Worm (Caenorhabditis elegans) whole organism, L2 larva: ENCODE results near the gene F07E5.7.
"Not testable (repeated sequence)": the region's sequence is repeated elsewhere in the genome, so short reads cannot be mapped to it uniquely, and the experiment has no call there.

Experiments used
- F13H6.1 ChIP-seq: sonication (generic microtip); optimal IDR thresholded peaks from 2 replicates; lab custom pipeline; 2016; ENCODE audit warnings: missing genetic modification characterization, missing compliant biosample characterization
- R02D3.7 ChIP-seq: fragments of 150-350 bp; optimal IDR thresholded peaks from 2 replicates; lab custom pipeline; 2014; ENCODE audit warnings: missing biosample characterization, missing genetic modification characterization
- ama-1 ChIP-seq: fragments of 150-350 bp; optimal IDR thresholded peaks from 2 replicates; lab custom pipeline; 2018; ENCODE audit warnings: inconsistent platforms
- blmp-1 ChIP-seq: sonication (generic microtip); optimal IDR thresholded peaks from 2 replicates; lab custom pipeline; 2017; ENCODE audit warnings: missing genetic modification characterization, mild to moderate bottlenecking, missing compliant biosample characterization, antibody characterized with exemption, moderate library complexity; ENCODE audit not compliant: insufficient read depth
- crh-2 ChIP-seq: sonication (generic microtip); optimal IDR thresholded peaks from 2 replicates; lab custom pipeline; 2017; ENCODE audit warnings: missing biosample characterization, missing genetic modification characterization
- dmd-4 ChIP-seq: sonication (generic microtip); optimal IDR thresholded peaks from 2 replicates; lab custom pipeline; 2017; ENCODE audit warnings: missing biosample characterization, missing genetic modification characterization
- fos-1 ChIP-seq: fragments of 150-350 bp; optimal IDR thresholded peaks from 2 replicates; lab custom pipeline; 2014; ENCODE audit warnings: missing biosample characterization, missing genetic modification characterization
- gmeb-1 ChIP-seq: fragments of 150-350 bp; optimal IDR thresholded peaks from 2 replicates; lab custom pipeline; 2014; ENCODE audit warnings: missing biosample characterization, missing genetic modification characterization
- lin-11 ChIP-seq: fragments of 150-350 bp; sonication (generic microtip); optimal IDR thresholded peaks from 2 replicates; lab custom pipeline; 2014; ENCODE audit warnings: missing biosample characterization, missing genetic modification characterization, inconsistent platforms, mixed read lengths
- lin-13 ChIP-seq: fragments of 150-350 bp; optimal IDR thresholded peaks from 2 replicates; lab custom pipeline; 2014; ENCODE audit warnings: missing biosample characterization, missing genetic modification reagents, missing genetic modification characterization
- lsy-2 ChIP-seq, 2 experiments: fragments of 150-350 bp in 1 of 2; sonication (generic microtip) in 1 of 2; optimal IDR thresholded peaks; 2 replicates each; lab custom pipeline; 2014 to 2017; ENCODE audit warnings: missing biosample characterization in 2 of 2, missing genetic modification characterization in 2 of 2
- mab-5 ChIP-seq: fragments of 150-350 bp; optimal IDR thresholded peaks from 2 replicates; lab custom pipeline; 2014; ENCODE audit warnings: missing biosample characterization, missing genetic modification characterization
- mdl-1 ChIP-seq, 2 experiments: fragments of 150-350 bp in 1 of 2; sonication (generic microtip) in 1 of 2; optimal IDR thresholded peaks; 2 replicates each; lab custom pipeline; 2017; ENCODE audit warnings: missing biosample characterization in 2 of 2, missing genetic modification characterization in 2 of 2
- nhr-10 ChIP-seq: sonication (generic microtip); optimal IDR thresholded peaks from 2 replicates; lab custom pipeline; 2017; ENCODE audit warnings: missing biosample characterization, missing genetic modification characterization
- nhr-12 ChIP-seq: fragments of 150-350 bp; optimal IDR thresholded peaks from 2 replicates; lab custom pipeline; 2014; ENCODE audit warnings: missing biosample characterization, missing genetic modification characterization
- nhr-129 ChIP-seq: fragments of 150-350 bp; optimal IDR thresholded peaks from 2 replicates; lab custom pipeline; 2014; ENCODE audit warnings: missing biosample characterization, missing genetic modification characterization
- nhr-21 ChIP-seq: fragments of 150-350 bp; optimal IDR thresholded peaks from 2 replicates; lab custom pipeline; 2014; ENCODE audit warnings: missing biosample characterization, missing genetic modification characterization
- nhr-25 ChIP-seq: fragments of 150-350 bp; sonication (generic microtip); optimal IDR thresholded peaks from 3 replicates; lab custom pipeline; 2014; ENCODE audit warnings: missing biosample characterization, missing genetic modification characterization
- nhr-6 ChIP-seq: fragments of 150-350 bp; optimal IDR thresholded peaks from 2 replicates; lab custom pipeline; 2014; ENCODE audit warnings: missing biosample characterization, missing genetic modification characterization
- nhr-77 ChIP-seq: fragments of 150-350 bp; optimal IDR thresholded peaks from 2 replicates; lab custom pipeline; 2014; ENCODE audit warnings: missing biosample characterization, missing genetic modification characterization
- sem-4 ChIP-seq: fragments of 150-350 bp; optimal IDR thresholded peaks from 2 replicates; lab custom pipeline; 2014; ENCODE audit warnings: missing biosample characterization, missing genetic modification reagents, missing genetic modification characterization
- skn-1 ChIP-seq: sonication (generic microtip); optimal IDR thresholded peaks from 2 replicates; lab custom pipeline; 2017; ENCODE audit warnings: missing biosample characterization, missing genetic modification characterization
- sma-3 ChIP-seq: sonication (generic microtip); optimal IDR thresholded peaks from 2 replicates; lab custom pipeline; 2016; ENCODE audit warnings: missing genetic modification reagents, missing genetic modification characterization, missing compliant biosample characterization
- sma-9 ChIP-seq, 2 experiments: fragments of 150-350 bp in 1 of 2; sonication (generic microtip) in 1 of 2; optimal IDR thresholded peaks; 2 replicates each; lab custom pipeline; 2014 to 2016; ENCODE audit warnings: missing genetic modification characterization in 2 of 2, mild to moderate bottlenecking in 1 of 2, missing biosample characterization in 1 of 2, missing compliant biosample characterization in 1 of 2, missing genetic modification reagents in 1 of 2, moderate library complexity in 1 of 2
- snpc-4 ChIP-seq: fragments of 150-350 bp; optimal IDR thresholded peaks from 2 replicates; lab custom pipeline; 2014; ENCODE audit warnings: missing biosample characterization, missing genetic modification characterization
- unc-39 ChIP-seq: fragments of 150-350 bp; optimal IDR thresholded peaks from 2 replicates; lab custom pipeline; 2014; ENCODE audit warnings: missing biosample characterization, missing genetic modification characterization
- unc-55 ChIP-seq: fragments of 150-350 bp; sonication (generic microtip); optimal IDR thresholded peaks from 3 replicates; lab custom pipeline; 2014; ENCODE audit warnings: missing biosample characterization, missing genetic modification reagents, missing genetic modification characterization
- unc-62 ChIP-seq: fragments of 150-350 bp; optimal IDR thresholded peaks from 2 replicates; lab custom pipeline; 2014; ENCODE audit warnings: missing biosample characterization, missing genetic modification reagents, missing genetic modification characterization
- zag-1 ChIP-seq: fragments of 150-350 bp; optimal IDR thresholded peaks from 2 replicates; lab custom pipeline; 2014; ENCODE audit warnings: missing biosample characterization, missing genetic modification characterization
- ztf-11 ChIP-seq: sonication (generic microtip); optimal IDR thresholded peaks from 2 replicates; lab custom pipeline; 2017; ENCODE audit warnings: missing biosample characterization, missing genetic modification characterization
- ztf-4 ChIP-seq: fragments of 150-350 bp; optimal IDR thresholded peaks from 2 replicates; lab custom pipeline; 2014; ENCODE audit warnings: missing biosample characterization, missing genetic modification characterization

Gene F07E5.7

ce11 chrII:2076467-2076866 is 5.1 kb upstream of the F07E5.7 start:
- TF ChIP-seq ama-1 = no peak
- TF ChIP-seq mab-5 (tag; lab: Kevin White, UChicago) = no peak
- TF ChIP-seq, all 48 proteins: peak for 0

- no peak for TF ChIP-seq unc-55 (GFP tag; lab: Kevin White, UChicago)
These were observed 4.2 kb upstream of the F07E5.7 start, which contains the start of gene F07E5.8 for ce11 chrII:2075513-2075912. TSS of gene F07E5.8 (minus strand) at chrII:2075613.

- not testable (repeated sequence) for TF ChIP-seq lsy-2 (tag; optimal IDR thresholded peaks at IDR 0.05; lab: Kevin White, UChicago); nhr-10 (tag; lab: Kevin White, UChicago); ama-1
These were observed 3.8 kb downstream of the F07E5.7 start, which contains the start of gene F07E5.12 for ce11 chrII:2067451-2068021. TSS of gene F07E5.12 (plus strand) at chrII:2067971.

ce11 chrII:2064497-2064896 is 6.8 kb downstream of the F07E5.7 start, which contains the start of gene fbxb-6:
TSS of gene fbxb-6 (plus strand) at chrII:2064797.
- TF ChIP-seq R02D3.7 (tag; lab: Kevin White, UChicago) = no peak

ce11 chrII:2063989-2064388 is 7.3 kb downstream of the F07E5.7 start, which contains the start of gene F07E5.13:
TSS of gene F07E5.13 (minus strand) at chrII:2064089.
- TF ChIP-seq ztf-11 (tag; lab: Kevin White, UChicago) (no peak), R02D3.7 (tag; lab: Kevin White, UChicago) (no peak), lin-11 (no peak), unc-39 (tag; lab: Kevin White, UChicago) (no peak), sem-4 (tag; lab: Kevin White, UChicago) (no peak), crh-2 (tag; lab: Kevin White, UChicago) (no peak), mdl-1 (tag; optimal IDR thresholded peaks at IDR 0.05; lab: Kevin White, UChicago) (no peak), nhr-25 (no peak), unc-55 (GFP tag; lab: Kevin White, UChicago) (no peak), sma-9 (GFP tag; optimal IDR thresholded peaks at IDR 0.05; lab: Kevin White, UChicago) (no peak), sma-9 (tag; optimal IDR thresholded peaks at IDR 0.05; lab: Kevin White, UChicago) (no peak), nhr-12 (tag; lab: Kevin White, UChicago) (no peak), fos-1 (no peak), nhr-10 (tag; lab: Kevin White, UChicago) (no peak), unc-62 (no peak), ztf-4 (tag; lab: Kevin White, UChicago) (no peak)

- TF ChIP-seq nhr-21 (tag; lab: Kevin White, UChicago) (peak; percentile 15), nhr-25 (no peak), unc-55 (GFP tag; lab: Kevin White, UChicago) (peak; percentile 68), nhr-77 (tag; lab: Kevin White, UChicago) (no peak), snpc-4 (tag; lab: Kevin White, UChicago) (no peak), lsy-2 (tag; optimal IDR thresholded peaks at IDR 0.05; lab: Kevin White, UChicago) (peak; percentile 91 to 97), nhr-129 (peak; percentile 12), F13H6.1 (tag; lab: Kevin White, UChicago) (peak; percentile 54), gmeb-1 (tag; lab: Kevin White, UChicago) (peak; percentile 56), unc-39 (tag; lab: Kevin White, UChicago) (no peak), blmp-1 (no peak), sma-3 (GFP tag; lab: Kevin White, UChicago) (peak; percentile 37), crh-2 (tag; lab: Kevin White, UChicago) (peak; percentile 5), lin-11 (peak; percentile 30), lin-13 (peak; percentile 73)
- TF ChIP-seq, all 48 proteins: peak for 10
These were observed 12.3 kb downstream of the F07E5.7 start, which contains the start of gene F07E5.5 for ce11 chrII:2058985-2059384. TSS of gene F07E5.5 (minus strand) at chrII:2059070.

- TF ChIP-seq dmd-4 (tag; lab: Kevin White, UChicago) = no peak
- TF ChIP-seq nhr-21 (tag; lab: Kevin White, UChicago) = no peak
- no peak for TF ChIP-seq sma-3 (GFP tag; lab: Kevin White, UChicago)
- no peak for TF ChIP-seq nhr-12 (tag; lab: Kevin White, UChicago)
- TF ChIP-seq skn-1 = no peak
- no peak for TF ChIP-seq fos-1
- no peak for TF ChIP-seq R02D3.7 (tag; lab: Kevin White, UChicago)
- no peak for TF ChIP-seq zag-1 (tag; lab: Kevin White, UChicago)
- no peak for TF ChIP-seq F13H6.1 (tag; lab: Kevin White, UChicago)
- TF ChIP-seq nhr-10 (tag; lab: Kevin White, UChicago) = no peak
- TF ChIP-seq unc-62 = no peak
- TF ChIP-seq nhr-6 (tag; lab: Kevin White, UChicago) = no peak
- TF ChIP-seq nhr-77 (tag; lab: Kevin White, UChicago) = no peak
- TF ChIP-seq nhr-129 = no peak
These were observed 20.0 kb downstream of the F07E5.7 start, which contains the start of gene fbxb-35 for ce11 chrII:2051372-2051771. TSS of gene fbxb-35 (plus strand) at chrII:2051672.
